Fruit fly (Drosophila melanogaster): ENCODE measurements around the gene Vha13.
A peak's percentile ranks its signal among the peaks of the same experiment; 100 is the strongest.

The Vha13 gene

DNA sequence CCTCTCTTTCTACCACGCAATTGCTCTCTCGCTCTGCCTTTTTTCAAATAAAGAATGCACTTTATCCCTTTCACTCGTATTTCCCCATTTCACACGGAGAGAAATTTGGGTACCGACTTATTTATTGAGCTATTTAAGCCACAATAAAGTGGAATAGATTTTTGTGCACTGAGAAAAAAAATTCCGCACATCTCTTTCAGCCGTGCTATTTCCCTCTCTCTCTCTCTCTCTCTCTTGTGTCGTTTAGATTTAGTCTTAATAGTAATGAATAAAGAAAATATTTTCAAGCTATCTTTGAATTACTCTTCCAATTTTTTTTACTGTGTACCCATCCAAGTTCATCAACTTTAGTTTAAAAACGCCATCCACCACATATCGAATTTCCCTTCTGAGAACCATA, 20.6 kb downstream of the Vha13 start (continued):
- TF ChIP-seq zfh2 (GFP tag; optimal IDR thresholded peaks at IDR 0.05), result peak; percentile 34
- no peak for TF ChIP-seq knrl (GFP tag; IDR thresholded peaks at IDR 0.05; ENCODE audit: partially characterized antibody)
- TF ChIP-seq cad (GFP tag; optimal IDR thresholded peaks at IDR 0.05), result no peak
- peak; percentile 72; the same call in 1 of the 2 replicates for TF ChIP-seq Xrp1 (GFP tag; IDR thresholded peaks at IDR 0.05)
- TF ChIP-seq D (optimal IDR thresholded peaks at IDR 0.05), result no peak
- TF ChIP-seq D (GFP tag; optimal IDR thresholded peaks at IDR 0.05), result peak; percentile 31
- TF ChIP-seq CG4854 (GFP tag; optimal IDR thresholded peaks at IDR 0.05), result peak; percentile 24
- TF ChIP-seq CG4730 (GFP tag; IDR thresholded peaks at IDR 0.05), result no peak
- TF ChIP-seq CG17568 (GFP tag; optimal IDR thresholded peaks at IDR 0.05), result peak; percentile 10
- no peak for TF ChIP-seq pfk (GFP tag; optimal IDR thresholded peaks at IDR 0.05)
- TF ChIP-seq Asciz (GFP tag; optimal IDR thresholded peaks at IDR 0.05), result peak; percentile 69
- peak; percentile 66 for TF ChIP-seq CG2678 (tag; optimal IDR thresholded peaks at IDR 0.05)
- peak; percentile 43 for TF ChIP-seq caup (GFP tag; optimal IDR thresholded peaks at IDR 0.05; ENCODE audit: severe bottlenecking)
- peak; percentile 76 for TF ChIP-seq zfh1 (GFP tag; IDR thresholded peaks at IDR 0.05)
- peak; percentile 33; the same call in 1 of the 2 replicates for TF ChIP-seq ara (GFP tag; IDR thresholded peaks at IDR 0.05)
- no peak for TF ChIP-seq bigmax (GFP tag; optimal IDR thresholded peaks at IDR 0.05)
- TF ChIP-seq Dp (GFP tag; optimal IDR thresholded peaks at IDR 0.05), result no peak
- TF ChIP-seq Myb (GFP tag; optimal IDR thresholded peaks at IDR 0.05), result peak; percentile 10
- peak; percentile 73 for TF ChIP-seq lmd (GFP tag; IDR thresholded peaks at IDR 0.05)
- TF ChIP-seq nau (GFP tag; optimal IDR thresholded peaks at IDR 0.05), result peak; percentile 56
- TF ChIP-seq Kr (GFP tag; optimal IDR thresholded peaks at IDR 0.05), result no peak
- TF ChIP-seq CG7357 (GFP tag; IDR thresholded peaks at IDR 0.05), result peak; percentile 58; the same call in 2 of the 3 replicates
- peak; percentile 6 for TF ChIP-seq CG3281 (GFP tag; optimal IDR thresholded peaks at IDR 0.05)
- TF ChIP-seq Spps (tag; optimal IDR thresholded peaks at IDR 0.05), result no peak
- TF ChIP-seq CG6254 (GFP tag; optimal IDR thresholded peaks at IDR 0.05), result peak; percentile 27
- peak; percentile 53 for TF ChIP-seq B-H1 (GFP tag; IDR thresholded peaks at IDR 0.05)
- no peak for TF ChIP-seq Usf (GFP tag; optimal IDR thresholded peaks at IDR 0.05)
- 0 out of 2 replicates have a peak, but pooled peaks have one; percentile 25 for TF ChIP-seq rib (GFP tag; IDR thresholded peaks at IDR 0.05)
- TF ChIP-seq CG13775 (GFP tag; optimal IDR thresholded peaks at IDR 0.05), result no peak
- TF ChIP-seq Xbp1 (GFP tag; optimal IDR thresholded peaks at IDR 0.05), result peak; percentile 55
- TF ChIP-seq CG2116 (GFP tag; optimal IDR thresholded peaks at IDR 0.05), result peak; percentile 1
- TF ChIP-seq CG11695 (GFP tag; IDR thresholded peaks at IDR 0.05), result peak; percentile 68; the same call in 2 of the 3 replicates
- peak; percentile 60; the same call in 1 of the 2 replicates for TF ChIP-seq Rx (GFP tag; IDR thresholded peaks at IDR 0.05)
- TF ChIP-seq CG10462 (GFP tag; optimal IDR thresholded peaks at IDR 0.05), result peak; percentile 29
- TF ChIP-seq CG11504 (tag; optimal IDR thresholded peaks at IDR 0.05), result peak; percentile 74
- TF ChIP-seq tll (GFP tag; optimal IDR thresholded peaks at IDR 0.05), result peak in 1 of 2 experiments; percentile 8
- peak; percentile 15 for TF ChIP-seq Fer1 (GFP tag; optimal IDR thresholded peaks at IDR 0.05)
- TF ChIP-seq fu2 (GFP tag; optimal IDR thresholded peaks at IDR 0.05), result peak; percentile 48
- TF ChIP-seq pho (GFP tag; optimal IDR thresholded peaks at IDR 0.05), result peak; percentile 60
- TF ChIP-seq CG6854 (GFP tag; optimal IDR thresholded peaks at IDR 0.05), result no peak
- no peak for TF ChIP-seq CG7987 (GFP tag; optimal IDR thresholded peaks at IDR 0.05)
- TF ChIP-seq CG2120 (GFP tag; optimal IDR thresholded peaks at IDR 0.05), result peak; percentile 58
- peak; percentile 68 for TF ChIP-seq CG14014 (GFP tag; IDR thresholded peaks at IDR 0.05)
- TF ChIP-seq Atf6 (GFP tag; IDR thresholded peaks at IDR 0.05), result peak; percentile 43; the same call in 1 of the 2 replicates
- peak; percentile 57 for TF ChIP-seq pnt (GFP tag; optimal IDR thresholded peaks at IDR 0.05)
- TF ChIP-seq HmgD (GFP tag; optimal IDR thresholded peaks at IDR 0.05), result no peak
- peak; percentile 10 for TF ChIP-seq shn (GFP tag; optimal IDR thresholded peaks at IDR 0.05)
- TF ChIP-seq gro (GFP tag; optimal IDR thresholded peaks at IDR 0.05), result peak; percentile 27
- TF ChIP-seq Mad (GFP tag; optimal IDR thresholded peaks at IDR 0.05), result peak; percentile 3
- no peak for TF ChIP-seq GATAe (GFP tag; conservative IDR thresholded peaks at IDR 0.05)
- TF ChIP-seq wdn (GFP tag; IDR thresholded peaks at IDR 0.05), result peak; percentile 65; the same call in 1 of the 2 replicates
